Fruit fly (Drosophila melanogaster) whole organism, embryonic: ENCODE measurements around the gene Sgt1.
A peak's percentile ranks its signal among the peaks of the same experiment; 100 is the strongest.

Experiments used
- Antp ChIP-seq: fragments of 200-800 bp; sonication (Bioruptor generic); optimal IDR thresholded peaks from 3 replicates; lab custom pipeline; 2016; ENCODE audit warnings: missing biosample characterization, missing genetic modification characterization
- Asciz ChIP-seq: fragments of 200-800 bp; sonication (Bioruptor generic); optimal IDR thresholded peaks from 2 replicates; lab custom pipeline; 2017; ENCODE audit warnings: missing biosample characterization, mild to moderate bottlenecking, missing genetic modification characterization, missing genetic modification reagents
- Blimp-1 ChIP-seq: fragments of 200-800 bp; sonication (Bioruptor generic); optimal IDR thresholded peaks from 3 replicates; lab custom pipeline; 2018; ENCODE audit warnings: missing biosample characterization, missing genetic modification characterization, mild to moderate bottlenecking, moderate library complexity, missing genetic modification reagents
- CG12104 ChIP-seq: fragments of 200-800 bp; sonication (Bioruptor generic); optimal IDR thresholded peaks from 3 replicates; lab custom pipeline; 2016; ENCODE audit warnings: missing biosample characterization, missing genetic modification characterization
- CG12299 ChIP-seq: fragments of 200-800 bp; sonication (Bioruptor generic); optimal IDR thresholded peaks from 2 replicates; lab custom pipeline; 2018; ENCODE audit warnings: missing biosample characterization, mild to moderate bottlenecking, missing genetic modification characterization
- CG13775 ChIP-seq: fragments of 200-800 bp; sonication (Bioruptor generic); optimal IDR thresholded peaks from 3 replicates; lab custom pipeline; 2017; ENCODE audit warnings: missing biosample characterization, mild to moderate bottlenecking, missing genetic modification characterization
- CG15073 ChIP-seq: fragments of 200-800 bp; sonication (Bioruptor generic); optimal IDR thresholded peaks from 2 replicates; lab custom pipeline; 2016; ENCODE audit warnings: missing biosample characterization, missing genetic modification characterization
- CG1647 ChIP-seq: fragments of 200-800 bp; sonication (Bioruptor generic); optimal IDR thresholded peaks from 3 replicates; lab custom pipeline; 2016; ENCODE audit warnings: missing biosample characterization, missing genetic modification characterization
- CG17328 ChIP-seq: fragments of 200-800 bp; sonication (Bioruptor generic); IDR thresholded peaks from 2 replicates; pipeline ENCODE4 v1.3.6; 2022; ENCODE audit warnings: missing biosample characterization, missing genetic modification characterization
- CG1792 ChIP-seq: fragments of 200-800 bp; sonication (Bioruptor generic); optimal IDR thresholded peaks from 2 replicates; lab custom pipeline; 2016; ENCODE audit warnings: missing biosample characterization, missing genetic modification characterization
- CG2116 ChIP-seq: fragments of 200-800 bp; sonication (Bioruptor generic); optimal IDR thresholded peaks from 3 replicates; lab custom pipeline; 2018; ENCODE audit warnings: missing biosample characterization, mild to moderate bottlenecking, missing genetic modification characterization
- CG2712 ChIP-seq: fragments of 200-800 bp; optimal IDR thresholded peaks from 3 replicates; lab custom pipeline; 2019; ENCODE audit warnings: missing biosample characterization, mild to moderate bottlenecking, missing genetic modification characterization, moderate library complexity
- CG3065 ChIP-seq: fragments of 200-800 bp; sonication (Bioruptor generic); optimal IDR thresholded peaks from 2 replicates; lab custom pipeline; 2016; ENCODE audit warnings: missing biosample characterization, missing genetic modification characterization
- CG32767 ChIP-seq: fragments of 200-800 bp; sonication (Bioruptor generic); IDR thresholded peaks from 2 replicates; pipeline ENCODE4 v1.3.6; 2022; ENCODE audit warnings: missing biosample characterization, missing genetic modification characterization
- CG4282 ChIP-seq: fragments of 200-800 bp; sonication (Bioruptor generic); optimal IDR thresholded peaks from 2 replicates; lab custom pipeline; 2016; ENCODE audit warnings: missing biosample characterization, missing genetic modification characterization
- CG6765 ChIP-seq: fragments of 200-800 bp; sonication (Bioruptor generic); optimal IDR thresholded peaks from 3 replicates; lab custom pipeline; 2017; ENCODE audit warnings: missing biosample characterization, mild to moderate bottlenecking, missing genetic modification characterization
- CG8478 ChIP-seq: fragments of >200 bp; optimal IDR thresholded peaks from 2 replicates; lab custom pipeline; 2018
- CG8944 ChIP-seq: fragments of 200-800 bp; sonication (Bioruptor generic); optimal IDR thresholded peaks from 3 replicates; lab custom pipeline; 2016; ENCODE audit warnings: missing biosample characterization, missing genetic modification characterization
- CG9817 ChIP-seq: fragments of 200-800 bp; sonication (Bioruptor generic); optimal IDR thresholded peaks from 2 replicates; lab custom pipeline; 2018; ENCODE audit warnings: missing biosample characterization, mild to moderate bottlenecking, missing genetic modification characterization, moderate library complexity
- CG9932 ChIP-seq: fragments of 200-800 bp; sonication (Bioruptor generic); IDR thresholded peaks from 2 replicates; pipeline ENCODE4 v1.3.6; 2022; ENCODE audit warnings: missing biosample characterization, missing genetic modification characterization
- CHES-1-like ChIP-seq: fragments of 200-800 bp; sonication (Bioruptor generic); optimal IDR thresholded peaks from 2 replicates; lab custom pipeline; 2016; ENCODE audit warnings: missing biosample characterization, missing genetic modification characterization
- D ChIP-seq, 2 experiments: fragments of 200-800 bp in 1 of 2; fragments of >200 bp in 1 of 2; sonication (Bioruptor generic) in 1 of 2; optimal IDR thresholded peaks; 2 replicates in 1 of 2; 3 replicates in 1 of 2; lab custom pipeline; 2017; ENCODE audit warnings: mild to moderate bottlenecking in 1 of 2, missing biosample characterization in 1 of 2, missing genetic modification characterization in 1 of 2, missing genetic modification reagents in 1 of 2
- Doc3 ChIP-seq: fragments of 200-800 bp; sonication (Bioruptor generic); IDR thresholded peaks from 3 replicates; pipeline ENCODE4 v1.3.6; 2022; ENCODE audit warnings: missing biosample characterization, missing genetic modification characterization; ENCODE audit not compliant: partially characterized antibody
- Eip74EF ChIP-seq, 2 experiments: fragments of 200-800 bp in 1 of 2; fragments of >200 bp in 1 of 2; sonication (Bioruptor generic) in 1 of 2; optimal IDR thresholded peaks; 2 replicates each; lab custom pipeline; 2017 to 2019; ENCODE audit warnings: missing biosample characterization in 2 of 2, missing genetic modification characterization in 2 of 2, mild to moderate bottlenecking in 1 of 2, moderate library complexity in 1 of 2
- HLH3B ChIP-seq: fragments of 200-800 bp; sonication (Bioruptor generic); IDR thresholded peaks from 2 replicates; pipeline ENCODE4 v1.3.6; 2022; ENCODE audit warnings: missing biosample characterization, missing genetic modification characterization
- HmgD ChIP-seq: fragments of 200-800 bp; sonication (Bioruptor generic); optimal IDR thresholded peaks from 3 replicates; lab custom pipeline; 2016; ENCODE audit warnings: missing biosample characterization, missing genetic modification characterization
- Hr3 ChIP-seq: fragments of 200-800 bp; sonication (Bioruptor generic); optimal IDR thresholded peaks from 3 replicates; lab custom pipeline; 2016; ENCODE audit warnings: missing biosample characterization, missing genetic modification characterization
- MESR4 ChIP-seq: fragments of 200-800 bp; sonication (Bioruptor generic); optimal IDR thresholded peaks from 2 replicates; lab custom pipeline; 2018; ENCODE audit warnings: missing biosample characterization, mild to moderate bottlenecking, missing genetic modification characterization, moderate library complexity
- NC2β ChIP-seq: fragments of 200-800 bp; sonication (Bioruptor generic); optimal IDR thresholded peaks from 2 replicates; lab custom pipeline; 2016; ENCODE audit warnings: missing biosample characterization, missing genetic modification characterization
- NK7.1 ChIP-seq: fragments of 200-800 bp; sonication (Bioruptor generic); optimal IDR thresholded peaks from 3 replicates; lab custom pipeline; 2016; ENCODE audit warnings: missing biosample characterization, missing genetic modification characterization
- Sry-δ ChIP-seq: fragments of 200-800 bp; sonication (Bioruptor generic); optimal IDR thresholded peaks from 2 replicates; lab custom pipeline; 2016; ENCODE audit warnings: missing biosample characterization, missing genetic modification characterization
- bcd ChIP-seq: fragments of 200-800 bp; sonication (Bioruptor generic); optimal IDR thresholded peaks from 2 replicates; lab custom pipeline; 2017; ENCODE audit warnings: missing biosample characterization, mild to moderate bottlenecking, missing genetic modification characterization
- br ChIP-seq: fragments of >200 bp; optimal IDR thresholded peaks from 2 replicates; lab custom pipeline; 2017
- crc ChIP-seq: fragments of 200-800 bp; sonication (Bioruptor generic); optimal IDR thresholded peaks from 2 replicates; lab custom pipeline; 2016; ENCODE audit warnings: missing biosample characterization, missing genetic modification characterization
- cwo ChIP-seq: fragments of 200-800 bp; sonication (Bioruptor generic); optimal IDR thresholded peaks from 3 replicates; lab custom pipeline; 2017; ENCODE audit warnings: missing biosample characterization, missing genetic modification characterization, mild to moderate bottlenecking, moderate library complexity, missing genetic modification reagents
- danr ChIP-seq: fragments of 200-800 bp; sonication (Bioruptor generic); IDR thresholded peaks from 2 replicates; pipeline ENCODE4 v1.3.6; 2022; ENCODE audit warnings: missing biosample characterization, missing genetic modification characterization
- eve ChIP-seq, 2 experiments: fragments of >200 bp; optimal IDR thresholded peaks; 2 replicates each; lab custom pipeline; 2017; ENCODE audit warnings: missing biosample characterization in 2 of 2, missing genetic modification characterization in 2 of 2
- exex ChIP-seq: fragments of 200-800 bp; sonication (Bioruptor generic); optimal IDR thresholded peaks from 4 replicates; lab custom pipeline; 2018; ENCODE audit warnings: missing biosample characterization, mild to moderate bottlenecking, missing genetic modification characterization, moderate library complexity
- gem ChIP-seq: fragments of 200-800 bp; sonication (Bioruptor generic); optimal IDR thresholded peaks from 2 replicates; lab custom pipeline; 2019; ENCODE audit warnings: missing biosample characterization, mild to moderate bottlenecking, missing genetic modification characterization, moderate library complexity
- gfzf ChIP-seq: fragments of 200-800 bp; sonication (Bioruptor generic); optimal IDR thresholded peaks from 2 replicates; lab custom pipeline; 2016; ENCODE audit warnings: missing biosample characterization, mild to moderate bottlenecking, missing genetic modification characterization, moderate library complexity
- hb ChIP-seq: fragments of 200-800 bp; sonication (Bioruptor generic); IDR thresholded peaks from 3 replicates; pipeline ENCODE4 v1.3.6; 2022; ENCODE audit warnings: missing biosample characterization, missing genetic modification characterization; ENCODE audit not compliant: partially characterized antibody
- ken ChIP-seq: fragments of 200-800 bp; sonication (Bioruptor generic); IDR thresholded peaks from 3 replicates; pipeline ENCODE4 v1.3.6; 2022; ENCODE audit warnings: missing biosample characterization, missing genetic modification characterization
- lmd ChIP-seq: fragments of 200-800 bp; sonication (Bioruptor generic); IDR thresholded peaks from 2 replicates; pipeline ENCODE4 v1.3.6; 2022; ENCODE audit warnings: missing biosample characterization, missing genetic modification characterization
- ranshi ChIP-seq: fragments of 200-800 bp; sonication (Bioruptor generic); IDR thresholded peaks from 2 replicates; pipeline ENCODE4 v1.3.6; 2022; ENCODE audit warnings: missing biosample characterization, missing genetic modification characterization
- row ChIP-seq: fragments of 200-800 bp; sonication (Bioruptor generic); IDR thresholded peaks from 3 replicates; pipeline ENCODE4 v1.3.6; 2022; ENCODE audit warnings: missing biosample characterization, missing genetic modification characterization
- shn ChIP-seq: fragments of 200-800 bp; sonication (Bioruptor generic); optimal IDR thresholded peaks from 3 replicates; lab custom pipeline; 2016; ENCODE audit warnings: missing biosample characterization, missing genetic modification characterization
- sisA ChIP-seq: fragments of 200-800 bp; sonication (Bioruptor generic); IDR thresholded peaks from 2 replicates; pipeline ENCODE4 v1.3.6; 2022; ENCODE audit warnings: missing biosample characterization, missing genetic modification characterization
- sr ChIP-seq: fragments of 200-800 bp; sonication (Bioruptor generic); IDR thresholded peaks from 3 replicates; pipeline ENCODE4 v1.3.6; 2022; ENCODE audit warnings: missing biosample characterization, missing genetic modification characterization
- tio ChIP-seq: fragments of 200-800 bp; sonication (Bioruptor generic); optimal IDR thresholded peaks from 2 replicates; lab custom pipeline; 2017; ENCODE audit warnings: missing biosample characterization, missing genetic modification characterization, inconsistent platforms
- twi ChIP-seq: fragments of 200-800 bp; optimal IDR thresholded peaks from 2 replicates; lab custom pipeline; 2019; ENCODE audit warnings: missing biosample characterization, mild to moderate bottlenecking, missing genetic modification characterization, moderate library complexity
- vvl ChIP-seq: fragments of 200-800 bp; sonication (Bioruptor generic); IDR thresholded peaks from 2 replicates; pipeline ENCODE4 v1.3.6; 2022; ENCODE audit warnings: missing biosample characterization, missing genetic modification characterization
- zfh1 ChIP-seq: fragments of 200-800 bp; sonication (Bioruptor generic); IDR thresholded peaks from 3 replicates; pipeline ENCODE4 v1.3.6; 2022; ENCODE audit warnings: missing biosample characterization, missing genetic modification characterization

Gene Sgt1

dm6 chr3R:8340675-8341275 is 35.7 kb upstream of the Sgt1 start, which contains the start of the genes COX7A and Arl2 (continued):
- TF ChIP-seq MESR4 (GFP tag; lab: Kevin White, UChicago), result peak; percentile 98
- TF ChIP-seq NK7.1, result no peak
- TF ChIP-seq CG9932 (GFP tag; lab: Robert Waterston, UW), result no peak
- TF ChIP-seq lmd (GFP tag; lab: Robert Waterston, UW), result no peak
- no peak for TF ChIP-seq zfh1
- TF ChIP-seq CG1647 (GFP tag; lab: Kevin White, UChicago), result no peak
- TF ChIP-seq gfzf (GFP tag; lab: Kevin White, UChicago), result peak; percentile 42
- peak; percentile 78 for TF ChIP-seq Sry-δ (GFP tag; lab: Kevin White, UChicago)
- no peak for TF ChIP-seq Hr3 (GFP tag; lab: Kevin White, UChicago)
- TF ChIP-seq CG2712 (tag; lab: Kevin White, UChicago), result peak; percentile 22
- TF ChIP-seq Asciz (GFP tag; lab: Kevin White, UChicago), result no peak
- TF ChIP-seq CG17328 (GFP tag; lab: Robert Waterston, UW), result no peak
- TF ChIP-seq ken (GFP tag; lab: Robert Waterston, UW), result no peak
- TF ChIP-seq CG8478 (lab: Kevin White, UChicago), result no peak
- TF ChIP-seq hb, result peak; percentile 89
- TF ChIP-seq Antp (GFP tag; lab: Kevin White, UChicago), result no peak
- no peak for TF ChIP-seq CG13775 (GFP tag; lab: Kevin White, UChicago)
- TF ChIP-seq CG2116 (GFP tag; lab: Kevin White, UChicago), result peak; percentile 65
- TF ChIP-seq CG12299 (tag; lab: Kevin White, UChicago), result no peak
- TF ChIP-seq CG32767, result no peak
- no peak for TF ChIP-seq CG8944 (GFP tag; lab: Kevin White, UChicago)
- no peak for TF ChIP-seq cwo (GFP tag; lab: Kevin White, UChicago)
- TF ChIP-seq sisA (GFP tag; lab: Robert Waterston, UW), result no peak
- no peak for TF ChIP-seq exex (tag; lab: Kevin White, UChicago)
- no peak for TF ChIP-seq twi
- TF ChIP-seq NC2β (GFP tag; lab: Kevin White, UChicago), result no peak
- no peak for TF ChIP-seq HmgD
- TF ChIP-seq Doc3, result peak; percentile 87
- no peak for TF ChIP-seq CG1792
- no peak for TF ChIP-seq danr (GFP tag; lab: Robert Waterston, UW)
- TF ChIP-seq br (lab: Kevin White, UChicago), result no peak
- TF ChIP-seq ranshi (GFP tag; lab: Robert Waterston, UW), result no peak
- TF ChIP-seq tio (GFP tag; lab: Kevin White, UChicago), result no peak
- no peak for TF ChIP-seq sr (GFP tag; lab: Robert Waterston, UW)
- no peak for TF ChIP-seq CG6765 (GFP tag; lab: Kevin White, UChicago)
- TF ChIP-seq eve (GFP tag; optimal IDR thresholded peaks at IDR 0.05; lab: Kevin White, UChicago), result no peak
- no peak for TF ChIP-seq HLH3B
- TF ChIP-seq CHES-1-like (GFP tag; lab: Kevin White, UChicago), result no peak
- TF ChIP-seq D (optimal IDR thresholded peaks at IDR 0.05; lab: Kevin White, UChicago), result no peak
- no peak for TF ChIP-seq D (GFP tag; optimal IDR thresholded peaks at IDR 0.05; lab: Kevin White, UChicago)
- TF ChIP-seq row (GFP tag; lab: Robert Waterston, UW), result peak; percentile 43; the same call in 2 of the 3 replicates
- TF ChIP-seq crc (GFP tag; lab: Kevin White, UChicago), result no peak
- no peak for TF ChIP-seq CG3065 (GFP tag; lab: Kevin White, UChicago)
- no peak for TF ChIP-seq CG12104 (GFP tag; lab: Kevin White, UChicago)
- no peak for TF ChIP-seq shn (GFP tag; lab: Kevin White, UChicago)
- no peak for TF ChIP-seq CG15073 (GFP tag; lab: Kevin White, UChicago)
- TF ChIP-seq bcd (GFP tag; lab: Kevin White, UChicago), result no peak
- 0 out of 2 replicates have a peak, but pooled peaks have one; percentile 39 for TF ChIP-seq vvl
- no peak for TF ChIP-seq Blimp-1 (GFP tag; lab: Kevin White, UChicago)
- TF ChIP-seq Eip74EF (GFP tag; optimal IDR thresholded peaks at IDR 0.05; lab: Kevin White, UChicago), result no peak
- TF ChIP-seq CG9817 (tag; lab: Kevin White, UChicago), result no peak
- no peak for TF ChIP-seq gem (tag; lab: Kevin White, UChicago)
- TF ChIP-seq CG4282 (GFP tag; lab: Kevin White, UChicago), result no peak
